Fruit fly (Drosophila melanogaster) whole organism, embryonic: Measurements from ENCODE around the gene bmm.

ENCODE experiments used
- Atf3 ChIP-seq: fragments of 200-800 bp; sonication (Bioruptor generic); optimal IDR thresholded peaks from 3 replicates; lab custom pipeline; 2016; ENCODE audit warnings: missing biosample characterization, missing genetic modification characterization
- Blimp-1 ChIP-seq: fragments of 200-800 bp; sonication (Bioruptor generic); optimal IDR thresholded peaks from 3 replicates; lab custom pipeline; 2018; ENCODE audit warnings: missing biosample characterization, missing genetic modification characterization, mild to moderate bottlenecking, moderate library complexity, missing genetic modification reagents
- CG10274 ChIP-seq: fragments of 200-800 bp; sonication (Bioruptor generic); optimal IDR thresholded peaks from 3 replicates; lab custom pipeline; 2017; ENCODE audit warnings: missing biosample characterization, mild to moderate bottlenecking, missing genetic modification characterization
- CG11560 ChIP-seq: fragments of 200-800 bp; sonication (Bioruptor generic); IDR thresholded peaks from 3 replicates; pipeline ENCODE4 v1.3.6; 2022; ENCODE audit warnings: missing biosample characterization, missing genetic modification characterization
- CG11723 ChIP-seq: fragments of 200-800 bp; sonication (Bioruptor generic); optimal IDR thresholded peaks from 2 replicates; lab custom pipeline; 2017; ENCODE audit warnings: missing biosample characterization, mild to moderate bottlenecking, missing genetic modification characterization
- CG12155 ChIP-seq: fragments of 200-800 bp; sonication (Bioruptor generic); optimal IDR thresholded peaks from 3 replicates; lab custom pipeline; 2016; ENCODE audit warnings: missing biosample characterization, missing genetic modification characterization
- CG1233 ChIP-seq: fragments of 200-800 bp; sonication (Bioruptor generic); optimal IDR thresholded peaks from 4 replicates; lab custom pipeline; 2018; ENCODE audit warnings: missing biosample characterization, mild to moderate bottlenecking, missing genetic modification characterization
- CG12391 ChIP-seq: fragments of 200-800 bp; sonication (Bioruptor generic); optimal IDR thresholded peaks from 3 replicates; lab custom pipeline; 2018; ENCODE audit warnings: missing biosample characterization, mild to moderate bottlenecking, missing genetic modification characterization, moderate library complexity
- CG13424 ChIP-seq: fragments of 200-800 bp; sonication (Bioruptor generic); optimal IDR thresholded peaks from 2 replicates; lab custom pipeline; 2019; ENCODE audit warnings: missing biosample characterization, mild to moderate bottlenecking, missing genetic modification characterization, moderate library complexity
- CG13894 ChIP-seq: fragments of 200-800 bp; sonication (Bioruptor generic); optimal IDR thresholded peaks from 3 replicates; lab custom pipeline; 2018; ENCODE audit warnings: missing biosample characterization, mild to moderate bottlenecking, missing genetic modification characterization, moderate library complexity
- CG15479 ChIP-seq: fragments of 200-800 bp; sonication (Bioruptor generic); optimal IDR thresholded peaks from 3 replicates; lab custom pipeline; 2019; ENCODE audit warnings: missing biosample characterization, mild to moderate bottlenecking, missing genetic modification characterization, moderate library complexity
- CG18476 ChIP-seq: fragments of 200-800 bp; sonication (Bioruptor generic); optimal IDR thresholded peaks from 2 replicates; lab custom pipeline; 2016; ENCODE audit warnings: missing biosample characterization, mild to moderate bottlenecking, missing genetic modification characterization
- CG2129 ChIP-seq: fragments of 200-800 bp; sonication (Bioruptor generic); IDR thresholded peaks from 2 replicates; pipeline ENCODE4 v1.3.6; 2022; ENCODE audit warnings: missing biosample characterization, missing genetic modification characterization; ENCODE audit not compliant: partially characterized antibody
- CG32767 ChIP-seq: fragments of 200-800 bp; sonication (Bioruptor generic); IDR thresholded peaks from 2 replicates; pipeline ENCODE4 v1.3.6; 2022; ENCODE audit warnings: missing biosample characterization, missing genetic modification characterization
- CG3847 ChIP-seq: fragments of 200-800 bp; sonication (Bioruptor generic); IDR thresholded peaks from 2 replicates; pipeline ENCODE4 v1.3.6; 2022; ENCODE audit warnings: missing biosample characterization, missing genetic modification characterization
- CG6683 ChIP-seq: fragments of 200-800 bp; sonication (Bioruptor generic); optimal IDR thresholded peaks from 2 replicates; lab custom pipeline; 2017; ENCODE audit warnings: missing biosample characterization, mild to moderate bottlenecking, missing genetic modification characterization, missing genetic modification reagents
- CG6791 ChIP-seq: fragments of 200-800 bp; sonication (Bioruptor generic); IDR thresholded peaks from 3 replicates; pipeline ENCODE4 v1.3.6; 2022; ENCODE audit warnings: missing biosample characterization, missing genetic modification characterization; ENCODE audit not compliant: partially characterized antibody
- CG8089 ChIP-seq: fragments of 200-800 bp; sonication (Bioruptor generic); optimal IDR thresholded peaks from 3 replicates; lab custom pipeline; 2016; ENCODE audit warnings: missing biosample characterization, missing genetic modification characterization
- CG9609 ChIP-seq: fragments of 200-800 bp; sonication (Bioruptor generic); optimal IDR thresholded peaks from 3 replicates; lab custom pipeline; 2016; ENCODE audit warnings: missing biosample characterization, missing genetic modification characterization
- Camta ChIP-seq: fragments of 200-800 bp; sonication (Bioruptor generic); optimal IDR thresholded peaks from 2 replicates; lab custom pipeline; 2016; ENCODE audit warnings: missing biosample characterization, missing genetic modification characterization
- Dbx ChIP-seq: fragments of 200-800 bp; sonication (Bioruptor generic); IDR thresholded peaks from 3 replicates; pipeline ENCODE4 v1.3.6; 2022; ENCODE audit warnings: missing biosample characterization, missing genetic modification characterization
- Gsc ChIP-seq: fragments of 200-800 bp; sonication (Bioruptor generic); IDR thresholded peaks from 2 replicates; pipeline ENCODE4 v1.3.6; 2022; ENCODE audit warnings: missing biosample characterization, missing genetic modification characterization
- Hr51 ChIP-seq, 2 experiments: fragments of 200-800 bp; sonication (Bioruptor generic); optimal IDR thresholded peaks; 2 replicates in 1 of 2; 3 replicates in 1 of 2; lab custom pipeline; 2016 to 2018; ENCODE audit warnings: missing biosample characterization in 2 of 2, missing genetic modification characterization in 2 of 2, mild to moderate bottlenecking in 1 of 2, moderate library complexity in 1 of 2
- Hsf ChIP-seq: fragments of 200-800 bp; sonication (Bioruptor generic); optimal IDR thresholded peaks from 3 replicates; lab custom pipeline; 2016; ENCODE audit warnings: missing biosample characterization, missing genetic modification characterization
- Mad ChIP-seq: fragments of 200-800 bp; sonication (Bioruptor generic); optimal IDR thresholded peaks from 2 replicates; lab custom pipeline; 2016; ENCODE audit warnings: missing biosample characterization, missing genetic modification characterization
- NK7.1 ChIP-seq: fragments of 200-800 bp; sonication (Bioruptor generic); optimal IDR thresholded peaks from 3 replicates; lab custom pipeline; 2016; ENCODE audit warnings: missing biosample characterization, missing genetic modification characterization
- Nf-YC ChIP-seq: fragments of 200-800 bp; optimal IDR thresholded peaks from 3 replicates; lab custom pipeline; 2019; ENCODE audit warnings: missing biosample characterization, mild to moderate bottlenecking, missing genetic modification characterization, moderate library complexity
- PHDP ChIP-seq: fragments of 200-800 bp; sonication (Bioruptor generic); optimal IDR thresholded peaks from 3 replicates; lab custom pipeline; 2018; ENCODE audit warnings: missing biosample characterization, mild to moderate bottlenecking, missing genetic modification characterization, moderate library complexity
- Ravus ChIP-seq: fragments of 200-800 bp; sonication (Bioruptor generic); IDR thresholded peaks from 2 replicates; pipeline ENCODE4 v1.3.6; 2022; ENCODE audit warnings: missing biosample characterization, missing genetic modification characterization
- TFAM ChIP-seq: fragments of 200-800 bp; sonication (Bioruptor generic); optimal IDR thresholded peaks from 2 replicates; lab custom pipeline; 2017; ENCODE audit warnings: missing biosample characterization, missing genetic modification characterization, inconsistent platforms
- Trl ChIP-seq, 3 experiments: fragments of >200 bp in 2 of 3; fragments of 200-800 bp in 1 of 3; sonication (Bioruptor generic) in 1 of 3; optimal IDR thresholded peaks; 2 replicates in 1 of 3; 3 replicates in 2 of 3; lab custom pipeline; 2016 to 2017; ENCODE audit warnings: missing biosample characterization in 1 of 3, missing genetic modification characterization in 1 of 3
- Xrp1 ChIP-seq: fragments of 200-800 bp; sonication (Bioruptor generic); IDR thresholded peaks from 2 replicates; pipeline ENCODE4 v1.3.6; 2022; ENCODE audit warnings: missing biosample characterization, missing genetic modification characterization
- bigmax ChIP-seq: fragments of 200-800 bp; sonication (Bioruptor generic); optimal IDR thresholded peaks from 2 replicates; lab custom pipeline; 2018; ENCODE audit warnings: missing biosample characterization, mild to moderate bottlenecking, missing genetic modification characterization
- caup ChIP-seq: fragments of 200-800 bp; sonication (Bioruptor generic); optimal IDR thresholded peaks from 3 replicates; lab custom pipeline; 2017; ENCODE audit warnings: missing biosample characterization, mild to moderate bottlenecking, missing genetic modification characterization, moderate library complexity; ENCODE audit not compliant: severe bottlenecking
- gfzf ChIP-seq: fragments of 200-800 bp; sonication (Bioruptor generic); optimal IDR thresholded peaks from 2 replicates; lab custom pipeline; 2016; ENCODE audit warnings: missing biosample characterization, mild to moderate bottlenecking, missing genetic modification characterization, moderate library complexity
- insv ChIP-seq, 2 experiments: fragments of 200-800 bp; sonication (Bioruptor generic); optimal IDR thresholded peaks; 3 replicates each; lab custom pipeline; 2016 to 2018; ENCODE audit warnings: missing biosample characterization in 2 of 2, missing genetic modification characterization in 2 of 2
- lola ChIP-seq, 3 experiments: fragments of >200 bp in 2 of 3; fragments of 200-800 bp in 1 of 3; sonication (Bioruptor generic) in 1 of 3; optimal IDR thresholded peaks; 2 replicates each; lab custom pipeline; 2017 to 2019; ENCODE audit warnings: missing biosample characterization in 3 of 3, missing genetic modification characterization in 3 of 3, mild to moderate bottlenecking in 1 of 3, moderate library complexity in 1 of 3
- oc ChIP-seq: fragments of 200-800 bp; sonication (Bioruptor generic); optimal IDR thresholded peaks from 2 replicates; lab custom pipeline; 2018; ENCODE audit warnings: missing biosample characterization, mild to moderate bottlenecking, missing genetic modification characterization, moderate library complexity
- pan ChIP-seq, 4 experiments: fragments of >200 bp in 3 of 4; fragments of 200-800 bp in 1 of 4; sonication (Bioruptor generic) in 1 of 4; optimal IDR thresholded peaks in 3 of 4; IDR thresholded peaks in 1 of 4; 2 replicates each; pipeline versions ENCODE4 v1.3.6 to Lab custom; 2017 to 2022; ENCODE audit warnings: missing biosample characterization in 2 of 4, missing genetic modification characterization in 2 of 4, mixed read lengths in 1 of 4
- schlank ChIP-seq: fragments of 200-800 bp; sonication (Bioruptor generic); optimal IDR thresholded peaks from 2 replicates; lab custom pipeline; 2018; ENCODE audit warnings: missing biosample characterization, mild to moderate bottlenecking, missing genetic modification characterization
- sd ChIP-seq: fragments of 200-800 bp; sonication (Bioruptor generic); optimal IDR thresholded peaks from 3 replicates; lab custom pipeline; 2018; ENCODE audit warnings: missing biosample characterization, mild to moderate bottlenecking, missing genetic modification characterization, moderate library complexity
- seq ChIP-seq: fragments of 200-800 bp; sonication (Bioruptor generic); IDR thresholded peaks from 2 replicates; pipeline ENCODE4 v1.3.6; 2022; ENCODE audit warnings: missing biosample characterization, missing genetic modification characterization
- sim ChIP-seq: fragments of 200-800 bp; sonication (Bioruptor generic); IDR thresholded peaks from 2 replicates; pipeline ENCODE4 v1.3.6; 2022; ENCODE audit warnings: missing biosample characterization, missing genetic modification characterization
- slou ChIP-seq: fragments of 200-800 bp; sonication (Bioruptor generic); optimal IDR thresholded peaks from 3 replicates; lab custom pipeline; 2016; ENCODE audit warnings: missing biosample characterization, missing genetic modification characterization
- ssp ChIP-seq: fragments of 200-800 bp; sonication (Bioruptor generic); IDR thresholded peaks from 2 replicates; pipeline ENCODE4 v1.3.6; 2022; ENCODE audit warnings: missing biosample characterization, missing genetic modification characterization
- stc ChIP-seq: fragments of 200-800 bp; sonication (Bioruptor generic); IDR thresholded peaks from 2 replicates; pipeline ENCODE4 v1.3.6; 2022; ENCODE audit warnings: missing biosample characterization, missing genetic modification characterization
- tup ChIP-seq: fragments of 200-800 bp; sonication (Bioruptor generic); optimal IDR thresholded peaks from 2 replicates; lab custom pipeline; 2016; ENCODE audit warnings: missing biosample characterization, mild to moderate bottlenecking, missing genetic modification characterization, moderate library complexity

bmm gene

DNA sequence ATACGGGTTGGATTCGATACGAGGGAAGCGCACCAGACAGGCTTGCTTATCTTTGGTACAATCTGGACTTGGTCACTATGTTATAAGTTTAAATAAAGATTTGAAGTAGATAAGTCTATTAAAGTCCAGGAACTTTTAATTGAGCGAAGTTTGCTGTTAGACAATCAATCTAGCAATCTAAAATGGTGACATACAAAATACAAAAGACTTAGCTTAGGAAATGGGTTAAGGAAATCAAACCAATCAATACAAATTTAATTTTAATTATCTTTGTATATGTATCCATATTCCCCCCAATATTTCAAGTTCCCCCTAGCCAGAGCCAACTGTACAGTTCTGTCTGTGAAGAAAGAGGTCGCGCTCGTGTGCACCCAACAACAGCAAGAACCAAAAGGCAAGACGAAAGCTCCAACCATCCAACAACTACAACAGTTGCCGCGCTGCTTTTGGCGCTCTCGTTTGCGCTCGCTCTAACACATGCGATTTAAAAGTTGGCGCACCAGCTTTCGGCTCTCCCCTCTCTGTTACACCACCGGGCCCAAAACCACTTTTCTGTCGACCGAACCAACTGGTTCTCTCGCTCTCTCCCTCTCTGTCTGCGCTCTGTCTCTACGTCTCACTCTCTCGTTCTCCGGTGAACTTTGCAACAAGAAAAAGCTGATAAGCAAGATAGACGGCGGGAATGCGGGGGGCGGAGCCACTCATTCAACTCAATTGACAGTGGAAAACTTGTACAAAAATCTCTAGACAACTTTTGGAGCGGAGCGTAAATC is 30.1 kb downstream of the bmm start (continued):
- peak; percentile 72 for TF ChIP-seq Xrp1 (GFP tag; lab: Robert Waterston, UW)
- peak; percentile 53 to 94 for TF ChIP-seq Hr51 (GFP tag; optimal IDR thresholded peaks at IDR 0.05; lab: Kevin White, UChicago)
- TF ChIP-seq CG18476: peak; percentile 82
- peak; percentile 75 for TF ChIP-seq CG10274 (GFP tag; lab: Kevin White, UChicago)
- TF ChIP-seq Gsc (GFP tag; lab: Robert Waterston, UW): no peak
- peak; percentile 0 for TF ChIP-seq oc (tag; lab: Kevin White, UChicago)
- TF ChIP-seq pan (optimal IDR thresholded peaks at IDR 0.05; lab: Kevin White, UChicago): no peak
- peak in 1 of 2 experiments; percentile 89 for TF ChIP-seq pan (GFP tag; optimal IDR thresholded peaks at IDR 0.05 in 1 of 2, IDR thresholded peaks at IDR 0.05 in 1 of 2)
- TF ChIP-seq CG11560 (tag; lab: Robert Waterston, UW): peak; percentile 63; the same call in 2 of the 3 replicates
- TF ChIP-seq Mad (GFP tag; lab: Kevin White, UChicago): peak; percentile 61
- TF ChIP-seq stc (GFP tag; lab: Robert Waterston, UW): peak; percentile 82
- TF ChIP-seq PHDP (tag; lab: Kevin White, UChicago): peak; percentile 87
- TF ChIP-seq NK7.1: peak; percentile 38
- TF ChIP-seq CG1233 (GFP tag; lab: Kevin White, UChicago): peak; percentile 84
- no peak for TF ChIP-seq bigmax
- TF ChIP-seq Trl (optimal IDR thresholded peaks at IDR 0.05; lab: Kevin White, UChicago): peak; percentile 98 to 100
- TF ChIP-seq Trl (GFP tag; optimal IDR thresholded peaks at IDR 0.05; lab: Kevin White, UChicago): no peak
- peak; percentile 37 for TF ChIP-seq Atf3 (GFP tag; lab: Kevin White, UChicago)
- TF ChIP-seq Dbx (GFP tag; lab: Robert Waterston, UW): peak; percentile 81
- TF ChIP-seq Nf-YC: peak; percentile 82
- peak; percentile 3 for TF ChIP-seq TFAM (GFP tag; lab: Kevin White, UChicago)
- peak in 1 of 3 experiments; percentile 72 for TF ChIP-seq lola (GFP tag; optimal IDR thresholded peaks at IDR 0.05; lab: Kevin White, UChicago)
- peak; percentile 81 for TF ChIP-seq CG11723 (GFP tag; lab: Kevin White, UChicago)
- peak; percentile 75 for TF ChIP-seq CG6683 (GFP tag; lab: Kevin White, UChicago)
- TF ChIP-seq insv (GFP tag; optimal IDR thresholded peaks at IDR 0.05; lab: Kevin White, UChicago): no peak
- peak; percentile 93 for TF ChIP-seq CG13424 (tag; lab: Kevin White, UChicago)
- no peak for TF ChIP-seq CG6791 (GFP tag; lab: Robert Waterston, UW)
- no peak for TF ChIP-seq CG15479 (GFP tag; lab: Kevin White, UChicago)
- peak; percentile 49 for TF ChIP-seq slou (GFP tag; lab: Kevin White, UChicago)
- TF ChIP-seq CG2129 (GFP tag; lab: Robert Waterston, UW): no peak
- peak; percentile 91 for TF ChIP-seq sd (tag; lab: Kevin White, UChicago)
- TF ChIP-seq Blimp-1: peak; percentile 77
- peak; percentile 84 for TF ChIP-seq CG12155 (GFP tag; lab: Kevin White, UChicago)
- TF ChIP-seq sim (GFP tag; lab: Robert Waterston, UW): no peak
- TF ChIP-seq Camta: peak; percentile 71
- TF ChIP-seq Ravus (GFP tag; lab: Robert Waterston, UW): peak; percentile 30
- peak; percentile 52 for TF ChIP-seq schlank (tag; lab: Kevin White, UChicago)
- TF ChIP-seq CG32767 (GFP tag; lab: Robert Waterston, UW): peak; percentile 71; the same call in 1 of the 2 replicates
- TF ChIP-seq seq (GFP tag; lab: Robert Waterston, UW): peak; percentile 89
- no peak for TF ChIP-seq CG8089
- no peak for TF ChIP-seq gfzf (GFP tag; lab: Kevin White, UChicago)
- no peak; the same call in 1 of the 2 replicates for TF ChIP-seq ssp (GFP tag; lab: Robert Waterston, UW)
- peak; percentile 79 for TF ChIP-seq caup
- TF ChIP-seq CG3847: peak; percentile 82
- TF ChIP-seq Hsf: peak; percentile 89
- peak; percentile 66 for TF ChIP-seq CG9609 (GFP tag; lab: Kevin White, UChicago)
- peak; percentile 89 for TF ChIP-seq CG12391
- peak; percentile 55 for TF ChIP-seq tup (GFP tag; lab: Kevin White, UChicago)
- peak; percentile 62 for TF ChIP-seq CG13894 (tag; lab: Kevin White, UChicago)
